Worm (Caenorhabditis elegans): ENCODE measurements around the gene rif-1.2.

DNA sequence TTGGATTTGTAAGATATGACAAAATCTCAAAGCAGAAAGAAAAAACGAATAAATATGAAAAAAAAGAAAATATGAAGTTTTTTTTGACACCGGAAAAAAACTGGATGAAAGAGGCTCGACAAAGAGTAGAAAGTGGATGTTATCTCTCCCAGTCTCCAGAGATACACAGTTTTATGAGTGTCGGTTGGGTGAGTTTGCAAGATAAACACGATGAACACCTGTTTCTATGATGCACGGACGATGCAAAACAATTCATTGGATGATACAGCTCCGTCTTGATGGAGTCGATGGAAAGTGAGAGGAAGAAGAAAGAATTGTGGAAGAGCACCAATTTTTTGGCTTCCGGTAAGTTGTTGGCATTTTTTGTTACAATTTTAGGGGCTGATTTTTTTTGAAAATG, 44.6 kb upstream of the rif-1.2 start:
- TF ChIP-seq ama-1 (optimal IDR thresholded peaks at IDR 0.05) = no peak
- no peak for TF ChIP-seq ets-7 (tag; optimal IDR thresholded peaks at IDR 0.05)
